Fruit fly (Drosophila melanogaster) ovary, adult (tissue): ENCODE results near the gene boss.

Experiments used
- CG17801 ChIP-seq: fragments of 200-800 bp; optimal IDR thresholded peaks from 2 replicates; lab custom pipeline; 2019; ENCODE audit warnings: missing biosample characterization, mild to moderate bottlenecking, missing genetic modification characterization, moderate library complexity; ENCODE audit not compliant: partially characterized antibody

boss gene

DNA sequence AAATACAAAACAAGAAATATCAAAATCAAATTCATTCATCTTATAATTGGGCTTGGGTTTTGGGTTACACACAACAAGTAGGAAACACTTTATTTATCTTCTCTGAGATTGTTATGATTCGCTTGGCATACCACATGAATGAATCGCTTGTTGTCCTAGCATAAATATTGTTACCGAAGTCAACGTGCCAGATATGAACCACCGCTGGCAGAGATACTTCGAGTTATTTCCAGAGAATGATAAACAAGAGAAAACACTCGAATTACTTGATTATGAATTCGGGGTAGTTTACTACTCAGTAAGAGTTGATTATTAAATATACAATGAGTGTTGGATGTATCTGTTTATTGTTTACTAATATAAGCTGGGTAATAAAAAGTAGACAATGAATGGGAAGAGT lies 49.7 kb downstream of the boss start:
- no peak for TF ChIP-seq CG17801 (GFP tag; lab: Kevin White, UChicago)

- TF ChIP-seq CG17801 (GFP tag; lab: Kevin White, UChicago) = no peak
These were observed 50.5 kb downstream of the boss start for dm6 chr3R:26012288-26012687.

- no peak for TF ChIP-seq CG17801 (GFP tag; lab: Kevin White, UChicago)
These were observed 51.2 kb downstream of the boss start for dm6 chr3R:26012801-26013663.

DNA sequence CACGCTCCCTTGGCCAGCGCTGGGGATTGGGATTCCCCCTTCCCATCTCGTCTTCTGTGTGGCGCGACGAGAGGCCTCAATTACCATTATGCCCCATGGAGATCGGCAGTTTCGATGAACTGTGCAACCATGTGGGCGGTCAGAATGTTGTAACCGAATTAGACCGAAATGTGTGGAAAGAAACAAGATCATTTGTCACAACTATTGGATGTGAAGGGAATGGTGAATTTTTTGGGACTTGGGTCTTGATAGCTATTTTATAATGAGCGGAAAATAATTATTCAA lies 51.8 kb downstream of the boss start:
- no peak for TF ChIP-seq CG17801 (GFP tag; lab: Kevin White, UChicago)

DNA sequence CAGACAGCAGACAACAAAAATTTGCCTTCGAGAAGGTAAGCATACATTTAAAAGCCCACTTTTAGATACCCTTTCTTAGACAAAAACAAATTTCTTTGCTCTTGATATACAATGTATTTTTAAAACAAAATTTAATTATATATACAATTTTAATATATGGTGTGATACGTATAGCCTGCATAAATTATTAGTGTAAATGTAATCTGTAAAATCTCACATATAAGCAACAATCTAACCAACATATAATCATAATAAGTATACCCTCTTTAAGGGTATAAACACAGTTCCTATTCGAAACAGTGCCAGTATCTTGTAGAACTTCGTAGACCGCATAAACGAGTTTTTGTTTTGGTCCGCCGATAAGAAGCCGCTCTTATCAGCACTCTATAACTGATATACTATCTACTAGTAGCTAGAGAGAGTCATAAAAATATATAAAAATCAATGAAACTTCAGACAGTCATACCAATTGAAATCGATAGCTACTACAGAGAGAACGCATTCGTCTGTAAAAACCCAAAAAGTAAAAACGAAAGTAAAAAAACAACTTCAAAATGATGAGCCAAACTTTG lies 52.6 kb downstream of the boss start, which contains the start of gene Kaz-m1:
TSS of gene Kaz-m1 (plus strand) at position 460 of the 572 bp plus-strand sequence.
- TF ChIP-seq CG17801 (GFP tag; lab: Kevin White, UChicago) = no peak
